Worm (Caenorhabditis elegans) whole organism, young adult: ENCODE results near the gene F54F12.1.

Experiments used
- B0019.2 ChIP-seq: fragments of 200-800 bp; sonication (Bioruptor generic); conservative IDR thresholded peaks from 2 replicates; pipeline ENCODE4 v1.3.6; 2022; ENCODE audit warnings: missing genetic modification reagents, missing genetic modification characterization, missing compliant biosample characterization
- B0035.1 ChIP-seq: sonication (generic microtip); optimal IDR thresholded peaks from 2 replicates; lab custom pipeline; 2016; ENCODE audit warnings: missing genetic modification characterization, mild to moderate bottlenecking, missing compliant biosample characterization, missing genotype, missing genetic modification reagents
- C17E4.6 ChIP-seq: fragments of 200-800 bp; sonication (Bioruptor generic); IDR thresholded peaks from 2 replicates; pipeline ENCODE4 v1.3.6; 2022; ENCODE audit warnings: missing genetic modification reagents, missing genetic modification characterization, missing compliant biosample characterization
- D2030.7 ChIP-seq: fragments of 200-800 bp; sonication (Bioruptor generic); IDR thresholded peaks from 2 replicates; pipeline ENCODE4 v1.3.6; 2022; ENCODE audit warnings: missing genetic modification reagents, missing genetic modification characterization, missing compliant biosample characterization
- F10E7.11 ChIP-seq: sonication (generic microtip); optimal IDR thresholded peaks from 2 replicates; lab custom pipeline; 2017; ENCODE audit warnings: mild to moderate bottlenecking, missing genetic modification characterization, moderate library complexity, missing compliant biosample characterization
- F23B12.7 ChIP-seq: sonication (generic microtip); optimal IDR thresholded peaks from 2 replicates; lab custom pipeline; 2017; ENCODE audit warnings: missing genetic modification characterization, mild to moderate bottlenecking, missing compliant biosample characterization, antibody characterized with exemption, moderate library complexity; ENCODE audit not compliant: insufficient read depth
- F49E8.2 ChIP-seq: sonication (generic microtip); optimal IDR thresholded peaks from 3 replicates; lab custom pipeline; 2017; ENCODE audit warnings: missing genetic modification characterization, mild to moderate bottlenecking, missing compliant biosample characterization, antibody characterized with exemption, moderate library complexity; ENCODE audit not compliant: insufficient read depth
- F57A8.1 ChIP-seq: fragments of 200-800 bp; sonication (Bioruptor generic); optimal IDR thresholded peaks from 2 replicates; lab custom pipeline; 2018; ENCODE audit warnings: mild to moderate bottlenecking, missing genetic modification characterization, moderate library complexity, missing compliant biosample characterization
- F57C9.4 ChIP-seq: sonication (generic microtip); optimal IDR thresholded peaks from 2 replicates; lab custom pipeline; 2017; ENCODE audit warnings: mild to moderate bottlenecking, missing genetic modification characterization, missing compliant biosample characterization
- T07F8.4 ChIP-seq: sonication (generic microtip); optimal IDR thresholded peaks from 2 replicates; lab custom pipeline; 2016; ENCODE audit warnings: mild to moderate bottlenecking, missing genetic modification characterization, moderate library complexity, missing compliant biosample characterization
- ama-1 ChIP-seq, 3 experiments: fragments of 150-350 bp in 1 of 3; sonication (generic microtip) in 2 of 3; optimal IDR thresholded peaks; 2 replicates each; lab custom pipeline; 2014 to 2018; ENCODE audit warnings: missing biosample characterization in 2 of 3, missing genetic modification characterization in 2 of 3, missing genetic modification reagents in 2 of 3
- aptf-2 ChIP-seq: fragments of 200-800 bp; sonication (Bioruptor generic); conservative IDR thresholded peaks from 2 replicates; pipeline ENCODE4 v1.3.6; 2022; ENCODE audit warnings: missing genetic modification reagents, missing genetic modification characterization, missing compliant biosample characterization
- aptf-3 ChIP-seq: fragments of 200-800 bp; sonication (Bioruptor generic); IDR thresholded peaks from 2 replicates; pipeline ENCODE4 v1.3.6; 2022; ENCODE audit warnings: missing genetic modification characterization, missing compliant biosample characterization
- athp-1 ChIP-seq: sonication (generic microtip); optimal IDR thresholded peaks from 2 replicates; lab custom pipeline; 2017; ENCODE audit warnings: mild to moderate bottlenecking, missing genetic modification characterization, missing compliant biosample characterization
- bed-2 ChIP-seq: fragments of 200-800 bp; sonication (Bioruptor generic); IDR thresholded peaks from 2 replicates; pipeline ENCODE4 v1.3.6; 2022; ENCODE audit warnings: missing genetic modification reagents, missing genetic modification characterization, missing compliant biosample characterization
- ceh-40 ChIP-seq: fragments of 200-800 bp; sonication (Bioruptor generic); IDR thresholded peaks from 2 replicates; pipeline ENCODE4 v1.3.6; 2022; ENCODE audit warnings: missing genetic modification characterization, missing compliant biosample characterization
- ceh-91 ChIP-seq: fragments of 200-800 bp; sonication (Bioruptor generic); IDR thresholded peaks from 2 replicates; pipeline ENCODE4 v1.3.6; 2022; ENCODE audit warnings: missing genetic modification reagents, missing genetic modification characterization, missing compliant biosample characterization
- dox-1 ChIP-seq: fragments of 200-800 bp; sonication (Bioruptor generic); IDR thresholded peaks from 2 replicates; pipeline ENCODE4 v1.3.6; 2022; ENCODE audit warnings: missing genetic modification reagents, missing genetic modification characterization, missing compliant biosample characterization
- dpff-1 ChIP-seq: sonication (generic microtip); optimal IDR thresholded peaks from 2 replicates; lab custom pipeline; 2017; ENCODE audit warnings: mild to moderate bottlenecking, missing genetic modification characterization, missing compliant biosample characterization
- ekl-4 ChIP-seq: fragments of 200-800 bp; sonication (Bioruptor generic); IDR thresholded peaks from 2 replicates; pipeline ENCODE4 v1.3.6; 2022; ENCODE audit warnings: missing genetic modification reagents, missing genetic modification characterization, missing compliant biosample characterization
- hlh-26 ChIP-seq: fragments of 200-800 bp; sonication (Bioruptor generic); conservative IDR thresholded peaks from 2 replicates; pipeline ENCODE4 v1.3.6; 2022; ENCODE audit warnings: missing genetic modification reagents, missing genetic modification characterization, missing compliant biosample characterization
- hmg-1.2 ChIP-seq: fragments of 200-800 bp; sonication (Bioruptor generic); IDR thresholded peaks from 2 replicates; pipeline ENCODE4 v1.3.6; 2022; ENCODE audit warnings: missing genetic modification reagents, missing genetic modification characterization, missing compliant biosample characterization
- hmg-20 ChIP-seq: fragments of 200-800 bp; sonication (Bioruptor generic); IDR thresholded peaks from 2 replicates; pipeline ENCODE4 v1.3.6; 2022; ENCODE audit warnings: missing genetic modification reagents, missing genetic modification characterization, missing compliant biosample characterization
- hrde-1 ChIP-seq: sonication (generic microtip); optimal IDR thresholded peaks from 2 replicates; lab custom pipeline; 2016; ENCODE audit warnings: missing genetic modification characterization, mild to moderate bottlenecking, missing compliant biosample characterization, moderate library complexity, missing genotype, missing genetic modification reagents, borderline replicate concordance
- lag-1 ChIP-seq: fragments of 200-800 bp; sonication (Bioruptor generic); IDR thresholded peaks from 2 replicates; pipeline ENCODE4 v1.3.6; 2022; ENCODE audit warnings: missing genetic modification reagents, missing genetic modification characterization, missing compliant biosample characterization
- let-526 ChIP-seq: fragments of 200-800 bp; sonication (Bioruptor generic); IDR thresholded peaks from 2 replicates; pipeline ENCODE4 v1.3.6; 2022; ENCODE audit warnings: missing genetic modification reagents, missing genetic modification characterization, missing compliant biosample characterization
- lin-40 ChIP-seq: sonication (generic microtip); optimal IDR thresholded peaks from 2 replicates; lab custom pipeline; 2016; ENCODE audit warnings: missing genetic modification characterization, mild to moderate bottlenecking, missing compliant biosample characterization, missing genotype, missing genetic modification reagents
- lin-54 ChIP-seq: fragments of 200-800 bp; sonication (Bioruptor generic); optimal IDR thresholded peaks from 2 replicates; lab custom pipeline; 2018; ENCODE audit warnings: mild to moderate bottlenecking, missing genetic modification characterization, missing compliant biosample characterization
- madf-10 ChIP-seq: sonication (generic microtip); optimal IDR thresholded peaks from 2 replicates; lab custom pipeline; 2016; ENCODE audit warnings: mild to moderate bottlenecking, missing genetic modification characterization, missing compliant biosample characterization
- madf-3 ChIP-seq: fragments of 200-800 bp; sonication (Bioruptor generic); IDR thresholded peaks from 2 replicates; pipeline ENCODE4 v1.3.6; 2022; ENCODE audit warnings: missing genetic modification reagents, missing genetic modification characterization, missing compliant biosample characterization
- madf-6 ChIP-seq: fragments of 200-800 bp; sonication (Bioruptor generic); IDR thresholded peaks from 2 replicates; pipeline ENCODE4 v1.3.6; 2022; ENCODE audit warnings: missing genetic modification reagents, missing genetic modification characterization, missing compliant biosample characterization
- mel-28 ChIP-seq: sonication (generic microtip); optimal IDR thresholded peaks from 2 replicates; lab custom pipeline; 2016; ENCODE audit warnings: borderline replicate concordance, mild to moderate bottlenecking, missing genetic modification characterization, missing compliant biosample characterization
- nfya-1 ChIP-seq: sonication (generic microtip); optimal IDR thresholded peaks from 2 replicates; lab custom pipeline; 2017; ENCODE audit warnings: antibody characterized with exemption, missing compliant biosample characterization, missing genetic modification characterization, borderline replicate concordance; ENCODE audit not compliant: insufficient read depth
- nfya-2 ChIP-seq: fragments of 200-800 bp; sonication (Bioruptor generic); IDR thresholded peaks from 2 replicates; pipeline ENCODE4 v1.3.6; 2022; ENCODE audit warnings: missing genetic modification reagents, missing genetic modification characterization, missing compliant biosample characterization
- nhr-120 ChIP-seq: fragments of 200-800 bp; sonication (Bioruptor generic); IDR thresholded peaks from 2 replicates; pipeline ENCODE4 v1.3.6; 2022; ENCODE audit warnings: missing genetic modification characterization, missing compliant biosample characterization
- nhr-179 ChIP-seq: sonication (generic microtip); optimal IDR thresholded peaks from 2 replicates; lab custom pipeline; 2016; ENCODE audit warnings: mild to moderate bottlenecking, missing genetic modification characterization, missing compliant biosample characterization
- rcor-1 ChIP-seq: fragments of 200-800 bp; sonication (Bioruptor generic); IDR thresholded peaks from 2 replicates; pipeline ENCODE4 v1.3.6; 2022; ENCODE audit warnings: missing genetic modification reagents, missing genetic modification characterization, missing compliant biosample characterization
- repo-1 ChIP-seq: sonication (generic microtip); optimal IDR thresholded peaks from 2 replicates; lab custom pipeline; 2017; ENCODE audit warnings: mild to moderate bottlenecking, missing genetic modification characterization, missing compliant biosample characterization
- rpc-1 ChIP-seq, 2 experiments: fragments of 150-350 bp in 1 of 2; sonication (generic microtip) in 1 of 2; optimal IDR thresholded peaks; 2 replicates each; lab custom pipeline; 2014 to 2018; ENCODE audit warnings: missing biosample characterization in 1 of 2, missing genetic modification characterization in 1 of 2, missing genetic modification reagents in 1 of 2, missing genotype in 1 of 2
- snpc-4 ChIP-seq, 5 experiments: fragments of 150-350 bp in 1 of 5; sonication (generic microtip) in 4 of 5; optimal IDR thresholded peaks; 2 replicates each; lab custom pipeline; 2014 to 2018; ENCODE audit warnings: missing genetic modification characterization in 5 of 5, missing biosample characterization in 3 of 5, antibody characterized with exemption in 2 of 5, mild to moderate bottlenecking in 2 of 5, missing compliant biosample characterization in 2 of 5, missing genotype in 2 of 5, moderate library complexity in 2 of 5, missing genetic modification reagents in 1 of 5
- somi-1 ChIP-seq: fragments of 200-800 bp; sonication (Bioruptor generic); optimal IDR thresholded peaks from 2 replicates; lab custom pipeline; 2018; ENCODE audit warnings: mild to moderate bottlenecking, missing genetic modification characterization, missing compliant biosample characterization
- unc-130 ChIP-seq: sonication (generic microtip); optimal IDR thresholded peaks from 2 replicates; lab custom pipeline; 2016; ENCODE audit warnings: missing genetic modification reagents, missing genetic modification characterization, missing compliant biosample characterization
- unc-62 ChIP-seq: fragments of 150-350 bp; optimal IDR thresholded peaks from 2 replicates; lab custom pipeline; 2014; ENCODE audit warnings: missing biosample characterization, missing genetic modification reagents, missing genetic modification characterization
- ztf-28 ChIP-seq: fragments of 200-800 bp; sonication (Bioruptor generic); IDR thresholded peaks from 2 replicates; pipeline ENCODE4 v1.3.6; 2022; ENCODE audit warnings: missing genetic modification reagents, missing genetic modification characterization, missing compliant biosample characterization
- ztf-3 ChIP-seq: fragments of 200-800 bp; sonication (Bioruptor generic); optimal IDR thresholded peaks from 2 replicates; lab custom pipeline; 2018; ENCODE audit warnings: mild to moderate bottlenecking, missing genetic modification characterization, missing compliant biosample characterization
- ztf-6 ChIP-seq: fragments of 200-800 bp; sonication (Bioruptor generic); IDR thresholded peaks from 2 replicates; pipeline ENCODE4 v1.3.6; 2022; ENCODE audit warnings: missing genetic modification reagents, missing genetic modification characterization, missing compliant biosample characterization

F54F12.1 gene

DNA sequence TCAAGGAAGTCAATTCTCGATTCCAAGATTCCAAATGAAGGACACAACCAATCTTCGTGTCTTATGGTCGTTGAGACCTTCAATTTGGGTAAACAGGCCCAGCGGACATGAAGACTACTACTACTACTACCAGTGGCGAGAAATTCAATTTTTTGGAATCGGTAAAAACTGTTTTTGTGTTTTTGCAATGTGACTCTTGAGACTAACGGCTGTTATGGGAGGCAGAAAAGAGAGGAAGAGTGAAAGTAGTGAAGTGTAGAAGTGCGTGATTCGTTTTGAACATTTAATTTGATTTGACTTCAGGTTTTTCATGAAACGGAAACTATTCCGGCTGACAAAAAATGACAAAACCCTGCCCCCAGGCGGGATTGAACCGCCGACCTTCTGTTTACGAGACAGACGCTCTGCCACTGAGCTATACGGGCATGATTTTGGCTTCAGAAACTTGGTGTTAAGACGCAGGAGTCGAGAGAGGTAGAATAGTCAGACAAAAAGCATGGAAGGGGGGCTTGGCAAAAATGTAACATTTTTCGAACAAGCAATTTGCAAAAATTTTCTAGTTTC lies 39.4 kb downstream of the F54F12.1 start:
- peak; percentile 27 for TF ChIP-seq lin-54 (GFP tag; lab: Kevin White, UChicago)
- 0 out of 2 replicates have a peak, but pooled peaks have one; percentile 42 for TF ChIP-seq ceh-40 (GFP tag; lab: Robert Waterston, UW)
- TF ChIP-seq D2030.7, result 0 out of 2 replicates have a peak, but pooled peaks have one; percentile 13
- TF ChIP-seq dox-1 (GFP tag; lab: Robert Waterston, UW), result peak; percentile 74
- TF ChIP-seq athp-1, result peak; percentile 37
- TF ChIP-seq lag-1 (GFP tag; lab: Robert Waterston, UW), result no peak
- no peak for TF ChIP-seq B0035.1
- TF ChIP-seq unc-130, result no peak
- TF ChIP-seq aptf-2 (GFP tag; lab: Robert Waterston, UW), result no peak
- no peak for TF ChIP-seq nfya-2 (GFP tag; lab: Robert Waterston, UW)
- TF ChIP-seq somi-1 (GFP tag; lab: Kevin White, UChicago), result peak; percentile 13
- TF ChIP-seq nfya-1 (tag; lab: Kevin White, UChicago), result no peak
- TF ChIP-seq ekl-4 (GFP tag; lab: Robert Waterston, UW), result 0 out of 2 replicates have a peak, but pooled peaks have one; percentile 24
- TF ChIP-seq lin-40 (tag; lab: Kevin White, UChicago), result peak; percentile 57
- peak; percentile 71 for TF ChIP-seq F23B12.7 (tag; lab: Kevin White, UChicago)
- TF ChIP-seq F57C9.4 (tag; lab: Kevin White, UChicago), result no peak
- TF ChIP-seq hmg-1.2 (GFP tag; lab: Robert Waterston, UW), result peak; percentile 62
- TF ChIP-seq bed-2, result no peak
- peak; percentile 33; the same call in 1 of the 2 replicates for TF ChIP-seq rcor-1
- no peak for TF ChIP-seq ceh-91 (GFP tag; lab: Robert Waterston, UW)
- no peak for TF ChIP-seq T07F8.4
- no peak for TF ChIP-seq nhr-179 (tag; lab: Kevin White, UChicago)
- peak; percentile 46 for TF ChIP-seq F10E7.11
- no peak for TF ChIP-seq B0019.2 (GFP tag; lab: Robert Waterston, UW)
- TF ChIP-seq madf-3 (GFP tag; lab: Robert Waterston, UW), result no peak
- TF ChIP-seq repo-1 (tag; lab: Kevin White, UChicago), result peak; percentile 66
- TF ChIP-seq hmg-20 (GFP tag; lab: Robert Waterston, UW), result no peak
- TF ChIP-seq unc-62 (GFP tag; lab: Kevin White, UChicago), result no peak
- TF ChIP-seq madf-6 (GFP tag; lab: Robert Waterston, UW), result peak; percentile 31; the same call in 1 of the 2 replicates
- no peak for TF ChIP-seq dpff-1 (tag; lab: Kevin White, UChicago)
- TF ChIP-seq aptf-3 (GFP tag; lab: Robert Waterston, UW), result no peak
- peak; percentile 82 for TF ChIP-seq rpc-1 (optimal IDR thresholded peaks at IDR 0.05; lab: Kevin White, UChicago)
- peak; percentile 88 for TF ChIP-seq rpc-1 (tag; optimal IDR thresholded peaks at IDR 0.05; lab: Kevin White, UChicago)
- TF ChIP-seq F49E8.2 (tag; lab: Kevin White, UChicago), result no peak
- TF ChIP-seq C17E4.6 (GFP tag; lab: Robert Waterston, UW), result no peak
- 0 out of 2 replicates have a peak, but pooled peaks have one; percentile 29 for TF ChIP-seq ztf-28 (GFP tag; lab: Robert Waterston, UW)
- no peak for TF ChIP-seq hrde-1
- no peak for TF ChIP-seq mel-28 (tag; lab: Kevin White, UChicago)
- no peak for TF ChIP-seq F57A8.1
- no peak for TF ChIP-seq ztf-3 (GFP tag; lab: Kevin White, UChicago)
- TF ChIP-seq madf-10 (tag; lab: Kevin White, UChicago), result peak; percentile 44
- TF ChIP-seq ztf-6 (GFP tag; lab: Robert Waterston, UW), result no peak
- TF ChIP-seq snpc-4 (GFP tag; optimal IDR thresholded peaks at IDR 0.05; lab: Kevin White, UChicago), result peak; percentile 41
- TF ChIP-seq snpc-4 (tag; optimal IDR thresholded peaks at IDR 0.05; lab: Kevin White, UChicago), result peak in 2 of 4 experiments; percentile 32 to 48
- TF ChIP-seq ama-1 (optimal IDR thresholded peaks at IDR 0.05; lab: Kevin White, UChicago), result no peak
- peak; percentile 4 to 76 for TF ChIP-seq ama-1 (GFP tag; optimal IDR thresholded peaks at IDR 0.05; lab: Kevin White, UChicago)
- no peak for TF ChIP-seq hlh-26 (GFP tag; lab: Robert Waterston, UW)
- 0 out of 2 replicates have a peak, but pooled peaks have one; percentile 13 for TF ChIP-seq let-526
- TF ChIP-seq nhr-120 (GFP tag; lab: Robert Waterston, UW), result no peak
